Worm (Caenorhabditis elegans): Measurements from ENCODE around the gene T23B5.4.

- no peak for TF ChIP-seq T22C8.4 (GFP tag; IDR thresholded peaks at IDR 0.05)
- no peak for TF ChIP-seq flt-1 (GFP tag; IDR thresholded peaks at IDR 0.05)
Measured at ce11 chrIV:12632430-12632829, 42.4 kb upstream of the T23B5.4 start.
